Fruit fly (Drosophila melanogaster): ENCODE results near the gene Past1.

DNA sequence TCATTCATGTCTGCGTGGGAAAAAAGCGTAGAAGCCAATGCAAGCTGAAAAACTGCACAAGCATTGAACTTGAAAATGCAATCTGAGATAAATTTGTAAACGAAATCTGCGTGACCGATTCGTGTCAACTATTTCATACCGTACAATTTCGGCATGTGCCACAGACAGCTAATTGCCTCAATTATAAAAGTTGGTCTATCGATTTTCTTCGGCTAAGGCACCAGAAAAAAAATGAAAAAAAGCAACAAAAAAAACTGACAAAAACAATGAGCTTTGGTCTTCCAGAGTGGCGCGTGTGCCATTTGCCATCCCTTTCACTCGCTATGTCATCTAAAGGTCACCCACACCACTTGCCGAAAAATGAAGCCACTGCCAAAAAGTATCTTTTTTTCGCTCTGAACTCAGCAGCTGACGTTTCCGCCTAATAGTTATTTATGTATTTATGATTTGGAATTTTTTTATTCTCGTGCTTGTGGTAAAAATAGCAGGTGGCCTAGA, 21.5 kb downstream of the Past1 start:
- no peak for TF ChIP-seq CG15696 (tag; optimal IDR thresholded peaks at IDR 0.05)
- no peak for TF ChIP-seq Max (GFP tag; optimal IDR thresholded peaks at IDR 0.05)
- TF ChIP-seq Sin3A (optimal IDR thresholded peaks at IDR 0.05): no peak
- no peak for TF ChIP-seq CG6813 (GFP tag; optimal IDR thresholded peaks at IDR 0.05)
- no peak for TF ChIP-seq ash1 (GFP tag; optimal IDR thresholded peaks at IDR 0.05)

All from whole organism, embryonic.